Fruit fly (Drosophila melanogaster): ENCODE measurements around the gene CG10097.

DNA sequence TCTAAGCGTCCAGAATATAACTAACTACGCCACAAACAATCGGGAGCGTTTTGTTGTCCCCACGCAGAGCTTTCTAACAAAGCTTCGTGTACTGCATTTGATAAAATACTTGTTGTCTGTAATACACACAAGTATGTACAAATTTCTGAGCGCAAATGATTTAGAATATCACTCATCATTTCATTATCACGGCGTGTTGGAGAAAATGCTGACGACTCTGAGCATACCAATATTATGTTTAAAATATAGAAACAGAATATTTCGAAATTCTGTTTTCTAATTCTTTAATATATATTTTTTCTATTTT lies 10.1 kb upstream of the CG10097 start, which contains the start of gene Cyp9f2:
- TF ChIP-seq psq (optimal IDR thresholded peaks at IDR 0.05) (no peak), pan (optimal IDR thresholded peaks at IDR 0.05) (no peak), CG8478 (optimal IDR thresholded peaks at IDR 0.05) (no peak), Dll (optimal IDR thresholded peaks at IDR 0.05) (no peak), usp (GFP tag; optimal IDR thresholded peaks at IDR 0.05) (no peak), EcR (GFP tag; optimal IDR thresholded peaks at IDR 0.05) (no peak)
